Fruit fly (Drosophila melanogaster) whole organism, embryonic: Measurements from ENCODE around the gene Hr38.

ENCODE experiments used
- CG10565 ChIP-seq: fragments of 200-800 bp; sonication (Bioruptor generic); optimal IDR thresholded peaks from 3 replicates; lab custom pipeline; 2016; ENCODE audit warnings: missing biosample characterization, mild to moderate bottlenecking, missing genetic modification characterization
- CG11398 ChIP-seq: fragments of 200-800 bp; sonication (Bioruptor generic); optimal IDR thresholded peaks from 2 replicates; lab custom pipeline; 2016; ENCODE audit warnings: missing biosample characterization, missing genetic modification characterization
- CG11695 ChIP-seq: fragments of 200-800 bp; sonication (Bioruptor generic); IDR thresholded peaks from 3 replicates; pipeline ENCODE4 v1.3.6; 2022; ENCODE audit warnings: missing biosample characterization, missing genetic modification characterization
- CG14014 ChIP-seq: fragments of 200-800 bp; sonication (Bioruptor generic); IDR thresholded peaks from 2 replicates; pipeline ENCODE4 v1.3.6; 2022; ENCODE audit warnings: missing biosample characterization, missing genetic modification characterization
- CG14965 ChIP-seq: fragments of 200-800 bp; sonication (Bioruptor generic); optimal IDR thresholded peaks from 2 replicates; lab custom pipeline; 2016; ENCODE audit warnings: missing biosample characterization, missing genetic modification characterization, borderline replicate concordance
- CG32767 ChIP-seq: fragments of 200-800 bp; sonication (Bioruptor generic); IDR thresholded peaks from 2 replicates; pipeline ENCODE4 v1.3.6; 2022; ENCODE audit warnings: missing biosample characterization, missing genetic modification characterization
- CG34376 ChIP-seq: fragments of 200-800 bp; sonication (Bioruptor generic); optimal IDR thresholded peaks from 2 replicates; lab custom pipeline; 2018; ENCODE audit warnings: missing biosample characterization, mild to moderate bottlenecking, missing genetic modification characterization
- CG3726 ChIP-seq: fragments of 200-800 bp; sonication (Bioruptor generic); IDR thresholded peaks from 3 replicates; pipeline ENCODE4, ENCODE4 v1.3.6; 2022; ENCODE audit warnings: missing biosample characterization, missing genetic modification characterization
- CG3838 ChIP-seq: fragments of 200-800 bp; sonication (Bioruptor generic); optimal IDR thresholded peaks from 3 replicates; lab custom pipeline; 2016; ENCODE audit warnings: missing biosample characterization, missing genetic modification characterization
- CG4730 ChIP-seq: fragments of 200-800 bp; sonication (Bioruptor generic); IDR thresholded peaks from 2 replicates; pipeline ENCODE4 v1.3.6; 2022; ENCODE audit warnings: missing biosample characterization, missing genetic modification characterization
- CG5245 ChIP-seq: fragments of 200-800 bp; sonication (Bioruptor generic); optimal IDR thresholded peaks from 3 replicates; lab custom pipeline; 2016; ENCODE audit warnings: missing biosample characterization, missing genetic modification characterization
- CG6254 ChIP-seq: fragments of 200-800 bp; sonication (Bioruptor generic); optimal IDR thresholded peaks from 3 replicates; lab custom pipeline; 2017; ENCODE audit warnings: mild to moderate bottlenecking, missing biosample characterization, missing genetic modification reagents, missing genetic modification characterization
- CG7987 ChIP-seq: fragments of 200-800 bp; sonication (Bioruptor generic); optimal IDR thresholded peaks from 2 replicates; lab custom pipeline; 2018; ENCODE audit warnings: missing biosample characterization, mild to moderate bottlenecking, missing genetic modification characterization, moderate library complexity
- CG8478 ChIP-seq: fragments of >200 bp; optimal IDR thresholded peaks from 2 replicates; lab custom pipeline; 2018
- CTCF ChIP-seq: fragments of 200-800 bp; sonication (Bioruptor generic); optimal IDR thresholded peaks from 2 replicates; lab custom pipeline; 2017; ENCODE audit warnings: missing biosample characterization, mild to moderate bottlenecking, missing genetic modification characterization, moderate library complexity
- CkIIα-i1 ChIP-seq: fragments of 200-800 bp; sonication (Bioruptor generic); IDR thresholded peaks from 2 replicates; pipeline ENCODE4 v1.3.6; 2022; ENCODE audit warnings: missing biosample characterization, missing genetic modification characterization
- Dfd ChIP-seq, 2 experiments: fragments of >200 bp; optimal IDR thresholded peaks; 2 replicates each; lab custom pipeline; 2017; ENCODE audit warnings: missing biosample characterization in 2 of 2, missing genetic modification characterization in 2 of 2
- Dll ChIP-seq: fragments of 200-800 bp; sonication (Bioruptor generic); IDR thresholded peaks from 4 replicates; pipeline ENCODE4 v1.3.6; 2022; ENCODE audit warnings: missing biosample characterization, missing genetic modification characterization; ENCODE audit not compliant: partially characterized antibody
- Dp ChIP-seq: fragments of 200-800 bp; sonication (Bioruptor generic); optimal IDR thresholded peaks from 2 replicates; lab custom pipeline; 2018; ENCODE audit warnings: missing biosample characterization, mild to moderate bottlenecking, missing genetic modification characterization, moderate library complexity
- GATAe ChIP-seq: fragments of 200-800 bp; sonication (Bioruptor generic); conservative IDR thresholded peaks from 2 replicates; pipeline ENCODE4 v1.3.6; 2022; ENCODE audit warnings: missing biosample characterization, missing genetic modification characterization
- HLH4C ChIP-seq: fragments of 200-800 bp; sonication (Bioruptor generic); IDR thresholded peaks from 3 replicates; pipeline ENCODE4 v1.3.6; 2022; ENCODE audit warnings: missing biosample characterization, missing genetic modification characterization; ENCODE audit not compliant: partially characterized antibody
- Lpt ChIP-seq: fragments of >200 bp; optimal IDR thresholded peaks from 2 replicates; lab custom pipeline; 2018; ENCODE audit warnings: missing biosample characterization, missing genetic modification characterization
- Meics ChIP-seq: fragments of 200-800 bp; sonication (Bioruptor generic); optimal IDR thresholded peaks from 2 replicates; lab custom pipeline; 2017; ENCODE audit warnings: missing biosample characterization, mild to moderate bottlenecking, missing genetic modification characterization
- Mes4 ChIP-seq: fragments of 200-800 bp; sonication (Bioruptor generic); optimal IDR thresholded peaks from 2 replicates; lab custom pipeline; 2016; ENCODE audit warnings: missing biosample characterization, missing genetic modification characterization
- Nf-YB ChIP-seq: fragments of 200-800 bp; sonication (Bioruptor generic); optimal IDR thresholded peaks from 3 replicates; lab custom pipeline; 2019; ENCODE audit warnings: missing biosample characterization, mild to moderate bottlenecking, missing genetic modification characterization, moderate library complexity
- NfI ChIP-seq: fragments of 200-800 bp; sonication (Bioruptor generic); optimal IDR thresholded peaks from 3 replicates; lab custom pipeline; 2018; ENCODE audit warnings: missing biosample characterization, mild to moderate bottlenecking, missing genetic modification characterization, moderate library complexity
- Six4 ChIP-seq: fragments of 200-800 bp; sonication (Bioruptor generic); optimal IDR thresholded peaks from 2 replicates; lab custom pipeline; 2016; ENCODE audit warnings: missing biosample characterization, missing genetic modification characterization
- Sox102F ChIP-seq: fragments of 200-800 bp; sonication (Bioruptor generic); optimal IDR thresholded peaks from 2 replicates; lab custom pipeline; 2018; ENCODE audit warnings: missing biosample characterization, mild to moderate bottlenecking, missing genetic modification characterization, moderate library complexity
- bab2 ChIP-seq: fragments of 200-800 bp; sonication (Bioruptor generic); optimal IDR thresholded peaks from 2 replicates; lab custom pipeline; 2016; ENCODE audit warnings: missing biosample characterization, missing genetic modification characterization
- dimm ChIP-seq: fragments of 200-800 bp; sonication (Bioruptor generic); IDR thresholded peaks from 2 replicates; pipeline ENCODE4 v1.3.6; 2022; ENCODE audit warnings: missing biosample characterization, missing genetic modification characterization
- dysf ChIP-seq: fragments of 200-800 bp; sonication (Bioruptor generic); IDR thresholded peaks from 3 replicates; pipeline ENCODE4 v1.3.6; 2022; ENCODE audit warnings: missing biosample characterization, missing genetic modification characterization
- eyg ChIP-seq: fragments of 200-800 bp; sonication (Bioruptor generic); optimal IDR thresholded peaks from 3 replicates; lab custom pipeline; 2016; ENCODE audit warnings: missing biosample characterization, missing genetic modification characterization
- fu2 ChIP-seq: fragments of 200-800 bp; sonication (Bioruptor generic); optimal IDR thresholded peaks from 2 replicates; lab custom pipeline; 2016; ENCODE audit warnings: missing biosample characterization, missing genetic modification characterization
- gce ChIP-seq: fragments of 200-800 bp; sonication (Bioruptor generic); IDR thresholded peaks from 3 replicates; pipeline ENCODE4 v1.3.6; 2022; ENCODE audit warnings: missing biosample characterization, missing genetic modification characterization
- gem ChIP-seq: fragments of 200-800 bp; sonication (Bioruptor generic); optimal IDR thresholded peaks from 2 replicates; lab custom pipeline; 2019; ENCODE audit warnings: missing biosample characterization, mild to moderate bottlenecking, missing genetic modification characterization, moderate library complexity
- gfzf ChIP-seq: fragments of 200-800 bp; sonication (Bioruptor generic); optimal IDR thresholded peaks from 2 replicates; lab custom pipeline; 2016; ENCODE audit warnings: missing biosample characterization, mild to moderate bottlenecking, missing genetic modification characterization, moderate library complexity
- grau ChIP-seq: fragments of 200-800 bp; optimal IDR thresholded peaks from 3 replicates; lab custom pipeline; 2019; ENCODE audit warnings: missing biosample characterization, mild to moderate bottlenecking, missing genetic modification characterization, moderate library complexity
- ind ChIP-seq: fragments of 200-800 bp; sonication (Bioruptor generic); optimal IDR thresholded peaks from 3 replicates; lab custom pipeline; 2016; ENCODE audit warnings: missing biosample characterization, missing genetic modification characterization
- ken ChIP-seq: fragments of 200-800 bp; sonication (Bioruptor generic); IDR thresholded peaks from 3 replicates; pipeline ENCODE4 v1.3.6; 2022; ENCODE audit warnings: missing biosample characterization, missing genetic modification characterization
- lilli ChIP-seq: fragments of 200-800 bp; sonication (Bioruptor generic); optimal IDR thresholded peaks from 3 replicates; lab custom pipeline; 2016; ENCODE audit warnings: missing biosample characterization, missing genetic modification characterization
- mld ChIP-seq: fragments of 200-800 bp; sonication (Bioruptor generic); IDR thresholded peaks from 3 replicates; pipeline ENCODE4 v1.3.6; 2022; ENCODE audit warnings: missing biosample characterization, missing genetic modification characterization; ENCODE audit not compliant: partially characterized antibody
- oc ChIP-seq: fragments of 200-800 bp; sonication (Bioruptor generic); optimal IDR thresholded peaks from 2 replicates; lab custom pipeline; 2018; ENCODE audit warnings: missing biosample characterization, mild to moderate bottlenecking, missing genetic modification characterization, moderate library complexity
- p53 ChIP-seq: fragments of 200-800 bp; sonication (Bioruptor generic); optimal IDR thresholded peaks from 2 replicates; lab custom pipeline; 2016; ENCODE audit warnings: missing biosample characterization, missing genetic modification characterization
- pb ChIP-seq: fragments of 200-800 bp; sonication (Bioruptor generic); optimal IDR thresholded peaks from 3 replicates; lab custom pipeline; 2016; ENCODE audit warnings: missing biosample characterization, missing genetic modification characterization
- pros ChIP-seq: fragments of 200-800 bp; sonication (Bioruptor generic); optimal IDR thresholded peaks from 3 replicates; lab custom pipeline; 2019; ENCODE audit warnings: missing biosample characterization, mild to moderate bottlenecking, missing genetic modification characterization, moderate library complexity
- rib ChIP-seq: fragments of 200-800 bp; sonication (Bioruptor generic); IDR thresholded peaks from 2 replicates; pipeline ENCODE4 v1.3.6; 2022; ENCODE audit warnings: missing biosample characterization, missing genetic modification characterization
- seq ChIP-seq: fragments of 200-800 bp; sonication (Bioruptor generic); IDR thresholded peaks from 2 replicates; pipeline ENCODE4 v1.3.6; 2022; ENCODE audit warnings: missing biosample characterization, missing genetic modification characterization
- sna ChIP-seq: fragments of 200-800 bp; sonication (Bioruptor generic); IDR thresholded peaks from 2 replicates; pipeline ENCODE4 v1.3.6; 2022; ENCODE audit warnings: missing biosample characterization, missing genetic modification characterization; ENCODE audit not compliant: partially characterized antibody
- tll ChIP-seq, 2 experiments: fragments of 200-800 bp in 1 of 2; fragments of >200 bp in 1 of 2; sonication (Bioruptor generic) in 1 of 2; optimal IDR thresholded peaks; 2 replicates each; lab custom pipeline; 2017 to 2019; ENCODE audit warnings: missing biosample characterization in 2 of 2, missing genetic modification characterization in 2 of 2, mild to moderate bottlenecking in 1 of 2, moderate library complexity in 1 of 2
- zen ChIP-seq: fragments of 200-800 bp; sonication (Bioruptor generic); optimal IDR thresholded peaks from 3 replicates; lab custom pipeline; 2018; ENCODE audit warnings: missing biosample characterization, mild to moderate bottlenecking, missing genetic modification characterization, moderate library complexity
- zf30C ChIP-seq: fragments of 200-800 bp; sonication (Bioruptor generic); optimal IDR thresholded peaks from 3 replicates; lab custom pipeline; 2018; ENCODE audit warnings: missing biosample characterization, mild to moderate bottlenecking, missing genetic modification characterization

Gene Hr38

DNA sequence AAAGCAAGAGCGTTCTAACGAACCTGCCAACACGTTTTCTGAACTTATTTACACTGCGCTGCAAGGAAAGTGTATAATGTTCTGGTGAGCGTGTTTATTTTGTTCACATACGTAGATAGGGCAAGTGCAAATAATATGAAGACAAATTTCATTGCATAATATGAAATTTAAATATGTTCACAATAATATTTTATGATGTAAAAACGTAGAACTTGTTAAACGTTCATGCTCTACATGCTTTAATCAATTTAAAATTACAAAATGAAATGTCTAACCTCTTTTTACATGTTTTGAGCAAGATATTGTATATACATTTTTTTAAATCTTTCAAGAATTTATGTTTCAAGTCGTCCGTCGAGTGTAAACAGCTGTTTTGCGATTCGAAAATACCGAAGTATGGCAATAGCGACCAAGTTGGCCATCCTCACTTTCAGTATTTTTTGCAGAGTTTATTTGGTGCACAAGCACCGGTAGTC, 69.0 kb downstream of the Hr38 start, which contains the start of the genes phr6-4 and CG2608:
TSS of gene phr6-4 (minus strand) at position 398 of the 476 bp plus-strand sequence.
TSS of gene CG2608 (plus strand) at position 429 of the 476 bp plus-strand sequence.
- TF ChIP-seq CG3726, result peak; percentile 63; the same call in 1 of the 3 replicates
- no peak for TF ChIP-seq pros (GFP tag; lab: Kevin White, UChicago)
- no peak for TF ChIP-seq tll (GFP tag; optimal IDR thresholded peaks at IDR 0.05; lab: Kevin White, UChicago)
- TF ChIP-seq mld (GFP tag; lab: Robert Waterston, UW), result no peak
- peak; percentile 93 for TF ChIP-seq lilli (GFP tag; lab: Kevin White, UChicago)
- TF ChIP-seq oc (tag; lab: Kevin White, UChicago), result no peak
- TF ChIP-seq CG5245 (GFP tag; lab: Kevin White, UChicago), result peak; percentile 88
- TF ChIP-seq Dfd (GFP tag; optimal IDR thresholded peaks at IDR 0.05; lab: Kevin White, UChicago), result no peak
- TF ChIP-seq CG8478 (lab: Kevin White, UChicago), result no peak
- 0 out of 3 replicates have a peak, but pooled peaks have one; percentile 62 for TF ChIP-seq gce (GFP tag; lab: Robert Waterston, UW)
- TF ChIP-seq Dll (GFP tag; lab: Robert Waterston, UW), result no peak
- peak; percentile 86 for TF ChIP-seq dysf (GFP tag; lab: Robert Waterston, UW)
- TF ChIP-seq sna (GFP tag; lab: Robert Waterston, UW), result no peak
- peak; percentile 70 for TF ChIP-seq Dp (GFP tag; lab: Kevin White, UChicago)
- TF ChIP-seq ind (GFP tag; lab: Kevin White, UChicago), result peak; percentile 93
- TF ChIP-seq CG3838 (GFP tag; lab: Kevin White, UChicago), result peak; percentile 76
- TF ChIP-seq CG11695, result peak; percentile 89
- peak; percentile 66 for TF ChIP-seq eyg
- peak; percentile 87 for TF ChIP-seq CG32767 (GFP tag; lab: Robert Waterston, UW)
- peak; percentile 94 for TF ChIP-seq NfI (GFP tag; lab: Kevin White, UChicago)
- peak; percentile 97 for TF ChIP-seq gem (tag; lab: Kevin White, UChicago)
- TF ChIP-seq CkIIα-i1 (GFP tag; lab: Robert Waterston, UW), result no peak
- TF ChIP-seq gfzf, result peak; percentile 67
- peak; percentile 83 for TF ChIP-seq Mes4
- TF ChIP-seq CG14014 (GFP tag; lab: Robert Waterston, UW), result peak; percentile 85
- no peak for TF ChIP-seq Lpt (GFP tag; lab: Kevin White, UChicago)
- peak; percentile 68 for TF ChIP-seq CG10565 (GFP tag; lab: Kevin White, UChicago)
- TF ChIP-seq Six4 (GFP tag; lab: Kevin White, UChicago), result peak; percentile 89
- peak; percentile 81 for TF ChIP-seq CG7987 (GFP tag; lab: Kevin White, UChicago)
- peak; percentile 70 for TF ChIP-seq dimm (GFP tag; lab: Robert Waterston, UW)
- TF ChIP-seq HLH4C, result no peak
- peak; percentile 80 for TF ChIP-seq zen (tag; lab: Kevin White, UChicago)
- TF ChIP-seq CG4730, result peak; percentile 73
- TF ChIP-seq bab2 (GFP tag; lab: Kevin White, UChicago), result peak; percentile 84
- TF ChIP-seq CG14965 (GFP tag; lab: Kevin White, UChicago), result no peak
- peak; percentile 82 for TF ChIP-seq Nf-YB (GFP tag; lab: Kevin White, UChicago)
- peak; percentile 93 for TF ChIP-seq Meics (GFP tag; lab: Kevin White, UChicago)
- peak; percentile 92 for TF ChIP-seq Sox102F
- TF ChIP-seq CG34376 (GFP tag; lab: Kevin White, UChicago), result peak; percentile 90
- TF ChIP-seq GATAe (GFP tag; lab: Robert Waterston, UW), result peak; percentile 49
- peak; percentile 87 for TF ChIP-seq fu2 (GFP tag; lab: Kevin White, UChicago)
- peak; percentile 88 for TF ChIP-seq zf30C (GFP tag; lab: Kevin White, UChicago)
- TF ChIP-seq CG6254 (GFP tag; lab: Kevin White, UChicago), result peak; percentile 83
- peak; percentile 51 for TF ChIP-seq pb (GFP tag; lab: Kevin White, UChicago)
- TF ChIP-seq p53, result peak; percentile 62
- TF ChIP-seq grau (tag; lab: Kevin White, UChicago), result peak; percentile 95
- TF ChIP-seq CG11398 (GFP tag; lab: Kevin White, UChicago), result peak; percentile 54
- peak; percentile 51 for TF ChIP-seq CTCF (GFP tag; lab: Kevin White, UChicago)
- TF ChIP-seq seq (GFP tag; lab: Robert Waterston, UW), result peak; percentile 86
- TF ChIP-seq rib (GFP tag; lab: Robert Waterston, UW), result peak; percentile 26; the same call in 1 of the 2 replicates
- peak; percentile 80 for TF ChIP-seq ken
